Fruit fly (Drosophila melanogaster): ENCODE results near the gene CG10958.
A peak's percentile ranks its signal among the peaks of the same experiment; 100 is the strongest.

The CG10958 gene

DNA sequence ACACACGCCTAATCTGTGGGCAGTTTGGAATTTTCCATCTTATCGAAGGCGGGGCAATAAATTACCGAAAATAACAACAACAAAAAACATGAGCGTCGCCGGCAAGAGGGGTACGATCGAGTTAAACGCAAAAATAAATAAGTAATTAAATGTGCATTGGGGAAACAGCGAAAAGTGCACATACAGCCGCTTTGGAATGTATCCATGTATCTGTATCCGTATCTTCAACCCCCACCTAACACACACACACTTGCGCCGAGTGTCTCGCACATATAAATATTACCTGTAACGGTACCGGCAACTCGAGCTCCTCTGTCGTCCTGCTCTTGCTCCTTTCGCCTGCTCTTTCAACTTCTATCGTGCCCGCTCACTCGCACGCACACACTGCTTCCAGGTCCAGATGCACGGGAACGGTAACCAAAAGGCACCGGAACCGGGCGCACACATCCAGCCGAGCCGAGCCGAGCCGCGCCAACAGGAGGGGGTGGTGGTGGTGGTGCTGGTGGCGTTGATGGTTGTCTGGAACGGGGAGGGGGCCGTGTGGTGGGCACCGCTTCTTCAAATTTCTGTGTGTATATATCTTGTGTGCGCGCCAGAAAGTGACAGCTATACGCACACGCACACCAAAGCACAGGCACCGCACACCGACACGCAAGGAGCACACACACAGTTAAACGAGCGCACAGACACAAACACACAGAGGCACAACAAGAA is 9.4 kb downstream of the CG10958 start (continued):
- no peak for TF ChIP-seq exex (tag; optimal IDR thresholded peaks at IDR 0.05)
- no peak for TF ChIP-seq CG10147 (GFP tag; optimal IDR thresholded peaks at IDR 0.05)
- no peak; the same call in 2 of the 3 replicates for TF ChIP-seq Dbx (GFP tag; IDR thresholded peaks at IDR 0.05)
- no peak for TF ChIP-seq az2 (GFP tag; optimal IDR thresholded peaks at IDR 0.05)
- TF ChIP-seq MBD-R2 (GFP tag; IDR thresholded peaks at IDR 0.05) = no peak
- no peak for TF ChIP-seq B-H1 (GFP tag; IDR thresholded peaks at IDR 0.05)
- TF ChIP-seq CG14014 (GFP tag; IDR thresholded peaks at IDR 0.05) = no peak
- no peak for TF ChIP-seq tio (GFP tag; optimal IDR thresholded peaks at IDR 0.05)
- TF ChIP-seq odd (GFP tag; optimal IDR thresholded peaks at IDR 0.05) = no peak
- TF ChIP-seq NFAT (GFP tag; IDR thresholded peaks at IDR 0.05) = peak; percentile 35; the same call in 1 of the 2 replicates
- no peak for TF ChIP-seq danr (GFP tag; IDR thresholded peaks at IDR 0.05)
- no peak for TF ChIP-seq sqz (GFP tag; optimal IDR thresholded peaks at IDR 0.05)
- TF ChIP-seq inv (GFP tag; IDR thresholded peaks at IDR 0.05; ENCODE audit: partially characterized antibody) = no peak
- TF ChIP-seq hbn (GFP tag; IDR thresholded peaks at IDR 0.05; ENCODE audit: partially characterized antibody) = no peak
- peak; percentile 39 for TF ChIP-seq cwo (GFP tag; optimal IDR thresholded peaks at IDR 0.05)
- no peak for TF ChIP-seq bbx (GFP tag; IDR thresholded peaks at IDR 0.05; ENCODE audit: partially characterized antibody)
- no peak for TF ChIP-seq lov (optimal IDR thresholded peaks at IDR 0.05)
- peak; percentile 29; the same call in 1 of the 3 replicates for TF ChIP-seq lov (GFP tag; IDR thresholded peaks at IDR 0.05)
- TF ChIP-seq Antp (GFP tag; optimal IDR thresholded peaks at IDR 0.05) = peak; percentile 28
- TF ChIP-seq en (GFP tag; optimal IDR thresholded peaks at IDR 0.05) = no peak
- no peak for TF ChIP-seq Chrac-16 (GFP tag; optimal IDR thresholded peaks at IDR 0.05)
- TF ChIP-seq CTCF (GFP tag; optimal IDR thresholded peaks at IDR 0.05) = no peak
- no peak for TF ChIP-seq Lim3 (GFP tag; IDR thresholded peaks at IDR 0.05)
- no peak for TF ChIP-seq dimm (GFP tag; IDR thresholded peaks at IDR 0.05)
- no peak for TF ChIP-seq CG11560 (tag; IDR thresholded peaks at IDR 0.05)
- no peak for TF ChIP-seq CG1602 (GFP tag; optimal IDR thresholded peaks at IDR 0.05)
- peak; percentile 72 for TF ChIP-seq nerfin-1 (tag; optimal IDR thresholded peaks at IDR 0.05)
- TF ChIP-seq Dfd (GFP tag; optimal IDR thresholded peaks at IDR 0.05) = no peak
- TF ChIP-seq CG3163 (GFP tag; optimal IDR thresholded peaks at IDR 0.05) = no peak
- no peak for TF ChIP-seq sim (GFP tag; IDR thresholded peaks at IDR 0.05)
- no peak for TF ChIP-seq CG4854 (GFP tag; optimal IDR thresholded peaks at IDR 0.05)
- peak; percentile 45; the same call in 1 of the 2 replicates for TF ChIP-seq Rfx (GFP tag; IDR thresholded peaks at IDR 0.05)
- TF ChIP-seq NC2β (GFP tag; optimal IDR thresholded peaks at IDR 0.05) = no peak
- TF ChIP-seq Fer3 (tag; optimal IDR thresholded peaks at IDR 0.05) = no peak
- no peak for TF ChIP-seq CG15601 (tag; optimal IDR thresholded peaks at IDR 0.05)
- no peak for TF ChIP-seq CG3407 (GFP tag; optimal IDR thresholded peaks at IDR 0.05)
- peak; percentile 40 for TF ChIP-seq scrt (GFP tag; optimal IDR thresholded peaks at IDR 0.05)
- no peak for TF ChIP-seq ttk (GFP tag; IDR thresholded peaks at IDR 0.05)
- TF ChIP-seq CG7928 (GFP tag; optimal IDR thresholded peaks at IDR 0.05) = no peak
- no peak for TF ChIP-seq CG15696 (tag; optimal IDR thresholded peaks at IDR 0.05)
- TF ChIP-seq CG10543 (GFP tag; optimal IDR thresholded peaks at IDR 0.05) = peak; percentile 87
- TF ChIP-seq wdn (GFP tag; IDR thresholded peaks at IDR 0.05) = no peak
- TF ChIP-seq CG8765 (GFP tag; IDR thresholded peaks at IDR 0.05) = no peak
- TF ChIP-seq Kr (GFP tag; optimal IDR thresholded peaks at IDR 0.05) = no peak
- TF ChIP-seq Doc3 (GFP tag; IDR thresholded peaks at IDR 0.05; ENCODE audit: partially characterized antibody) = no peak
- TF ChIP-seq grn (GFP tag; optimal IDR thresholded peaks at IDR 0.05) = no peak
- no peak for TF ChIP-seq MTF-1 (GFP tag; optimal IDR thresholded peaks at IDR 0.05; ENCODE audit: borderline replicate concordance)
- no peak for TF ChIP-seq Lhr (GFP tag; optimal IDR thresholded peaks at IDR 0.05)
- TF ChIP-seq CG10654 (GFP tag; optimal IDR thresholded peaks at IDR 0.05) = no peak
- TF ChIP-seq ATbp (GFP tag; optimal IDR thresholded peaks at IDR 0.05) = no peak
- TF ChIP-seq Ravus (GFP tag; IDR thresholded peaks at IDR 0.05) = no peak
- TF ChIP-seq br (optimal IDR thresholded peaks at IDR 0.05) = no peak

Measured in whole organism, embryonic.